Worm (Caenorhabditis elegans) whole organism, early embryonic: Measurements from ENCODE around the gene C24D10.4.

ENCODE experiments used
- F13C5.2 ChIP-seq: sonication (generic microtip); optimal IDR thresholded peaks from 2 replicates; lab custom pipeline; 2017; ENCODE audit warnings: mild to moderate bottlenecking, missing genetic modification characterization, inconsistent platforms, missing compliant biosample characterization
- aly-1 ChIP-seq: sonication (generic microtip); optimal IDR thresholded peaks from 2 replicates; lab custom pipeline; 2016; ENCODE audit warnings: missing genetic modification characterization, missing compliant biosample characterization
- ama-1 ChIP-seq: fragments of 150-350 bp; optimal IDR thresholded peaks from 2 replicates; lab custom pipeline; 2014
- ceh-13 ChIP-seq: fragments of 200-800 bp; sonication (Bioruptor generic); optimal IDR thresholded peaks from 2 replicates; lab custom pipeline; 2018; ENCODE audit warnings: mild to moderate bottlenecking, missing genetic modification characterization, missing compliant biosample characterization
- ets-7 ChIP-seq: sonication (generic microtip); optimal IDR thresholded peaks from 2 replicates; lab custom pipeline; 2016; ENCODE audit warnings: missing genotype, missing genetic modification characterization, missing compliant biosample characterization
- flt-1 ChIP-seq: fragments of 200-800 bp; sonication (Bioruptor generic); IDR thresholded peaks from 2 replicates; pipeline ENCODE4 v1.3.6; 2022; ENCODE audit warnings: missing genetic modification characterization, missing compliant biosample characterization
- hmg-4 ChIP-seq: fragments of 200-800 bp; sonication (Bioruptor generic); optimal IDR thresholded peaks from 2 replicates; lab custom pipeline; 2018; ENCODE audit warnings: mild to moderate bottlenecking, missing genetic modification characterization, missing compliant biosample characterization

DNA sequence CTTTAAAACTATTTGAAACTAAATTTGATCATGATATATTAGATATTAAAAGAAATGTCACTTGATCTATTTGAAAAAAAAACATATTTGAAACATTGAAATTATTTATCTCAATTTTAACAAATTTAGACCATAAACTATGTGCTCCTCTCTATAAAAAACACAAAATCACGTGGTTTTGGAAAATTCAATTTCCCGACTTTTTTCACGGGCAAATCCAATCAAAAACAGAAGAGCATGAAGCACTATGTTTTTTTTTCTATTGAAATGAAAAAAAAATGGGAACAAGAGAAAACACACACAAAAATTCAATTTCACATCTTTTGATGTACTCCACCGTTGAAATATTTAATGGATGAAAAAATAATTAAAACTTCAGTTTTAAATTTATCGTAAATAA lies 21.1 kb upstream of the C24D10.4 start:
- TF ChIP-seq aly-1 (tag; lab: Kevin White, UChicago) (no peak), ceh-13 (GFP tag; lab: Kevin White, UChicago) (no peak), ama-1 (lab: Kevin White, UChicago) (no peak), ets-7 (tag; lab: Kevin White, UChicago) (no peak), flt-1 (GFP tag; lab: Robert Waterston, UW) (no peak), F13C5.2 (tag; lab: Kevin White, UChicago) (no peak), hmg-4 (GFP tag; lab: Kevin White, UChicago) (no peak)
